Fruit fly (Drosophila melanogaster) whole organism, wandering third instar larva: ENCODE measurements around the gene kek5.

Experiments used
- Abd-B ChIP-seq: fragments of >200 bp; optimal IDR thresholded peaks from 2 replicates; lab custom pipeline; 2017; ENCODE audit warnings: missing biosample characterization, missing genetic modification characterization
- CG32264 ChIP-seq: fragments of 200-800 bp; sonication (Bioruptor generic); optimal IDR thresholded peaks from 2 replicates; lab custom pipeline; 2016; ENCODE audit warnings: missing biosample characterization, missing genetic modification characterization
- CG9705 ChIP-seq: fragments of 200-800 bp; sonication (Bioruptor generic); optimal IDR thresholded peaks from 2 replicates; lab custom pipeline; 2018; ENCODE audit warnings: missing biosample characterization, mild to moderate bottlenecking, missing genetic modification characterization
- CrebA ChIP-seq: fragments of 200-800 bp; sonication (Bioruptor generic); optimal IDR thresholded peaks from 2 replicates; lab custom pipeline; 2016; ENCODE audit warnings: missing biosample characterization, mild to moderate bottlenecking, missing genetic modification characterization, borderline replicate concordance
- Dfd ChIP-seq: fragments of >200 bp; optimal IDR thresholded peaks from 2 replicates; lab custom pipeline; 2017; ENCODE audit warnings: missing biosample characterization, missing genetic modification characterization
- GATAd ChIP-seq: sonication (Bioruptor generic); optimal IDR thresholded peaks from 2 replicates; lab custom pipeline; 2016; ENCODE audit warnings: missing biosample characterization, missing genetic modification characterization
- HLH106 ChIP-seq: fragments of 200-800 bp; optimal IDR thresholded peaks from 3 replicates; lab custom pipeline; 2019; ENCODE audit warnings: missing biosample characterization, mild to moderate bottlenecking, missing genetic modification characterization, moderate library complexity
- Hnf4 ChIP-seq: fragments of 200-800 bp; sonication (Bioruptor generic); optimal IDR thresholded peaks from 2 replicates; lab custom pipeline; 2016; ENCODE audit warnings: missing biosample characterization, mild to moderate bottlenecking, missing genetic modification characterization
- Hr78 ChIP-seq: fragments of >200 bp; optimal IDR thresholded peaks from 2 replicates; lab custom pipeline; 2017; ENCODE audit warnings: missing biosample characterization, missing genetic modification characterization
- Hr83 ChIP-seq: fragments of 200-300 bp; sonication (Bioruptor generic); optimal IDR thresholded peaks from 2 replicates; lab custom pipeline; 2016; ENCODE audit warnings: missing biosample characterization, mild to moderate bottlenecking, missing genetic modification characterization, moderate library complexity; ENCODE audit not compliant: poor library complexity, severe bottlenecking
- Jra ChIP-seq: sonication (Bioruptor generic); optimal IDR thresholded peaks from 2 replicates; lab custom pipeline; 2016; ENCODE audit warnings: missing biosample characterization, missing genetic modification characterization
- Mio ChIP-seq: sonication (Bioruptor generic); optimal IDR thresholded peaks from 2 replicates; lab custom pipeline; 2016; ENCODE audit warnings: missing biosample characterization, missing genetic modification characterization
- Myc ChIP-seq: fragments of >200 bp; optimal IDR thresholded peaks from 2 replicates; lab custom pipeline; 2017
- N ChIP-seq: fragments of >200 bp; optimal IDR thresholded peaks from 2 replicates; lab custom pipeline; 2018; ENCODE audit warnings: missing biosample characterization, missing external identifiers, missing genetic modification characterization
- OdsH ChIP-seq: fragments of 200-800 bp; sonication (Bioruptor generic); optimal IDR thresholded peaks from 2 replicates; lab custom pipeline; 2016; ENCODE audit warnings: missing biosample characterization, mild to moderate bottlenecking, missing genetic modification characterization
- Rel ChIP-seq, 2 experiments: fragments of 200-800 bp; sonication (Bioruptor generic) in 1 of 2; optimal IDR thresholded peaks; 2 replicates in 1 of 2; 3 replicates in 1 of 2; lab custom pipeline; 2016 to 2019; ENCODE audit warnings: mild to moderate bottlenecking in 2 of 2, missing biosample characterization in 2 of 2, missing genetic modification characterization in 2 of 2, moderate library complexity in 1 of 2
- Sp1 ChIP-seq: fragments of 200-800 bp; sonication (Bioruptor generic); optimal IDR thresholded peaks from 3 replicates; lab custom pipeline; 2019; ENCODE audit warnings: missing biosample characterization, mild to moderate bottlenecking, missing genetic modification characterization, moderate library complexity
- Vsx2 ChIP-seq: fragments of 200-300, 225-300 bp; sonication (Bioruptor generic); optimal IDR thresholded peaks from 2 replicates; lab custom pipeline; 2018; ENCODE audit warnings: missing biosample characterization, missing genetic modification characterization; ENCODE audit not compliant: partially characterized antibody
- br ChIP-seq: fragments of 200-800 bp; sonication (Bioruptor generic); optimal IDR thresholded peaks from 2 replicates; lab custom pipeline; 2016; ENCODE audit warnings: missing biosample characterization, missing genetic modification characterization
- brk ChIP-seq: fragments of 200-800 bp; sonication (Bioruptor generic); optimal IDR thresholded peaks from 2 replicates; lab custom pipeline; 2016; ENCODE audit warnings: missing biosample characterization, mild to moderate bottlenecking, missing genetic modification characterization
- dl ChIP-seq, 2 experiments: fragments of 175-275, 200-275 bp in 1 of 2; fragments of 200-275 bp in 1 of 2; sonication (Bioruptor generic); optimal IDR thresholded peaks; lab custom pipeline; 2018; ENCODE audit warnings: mild to moderate bottlenecking in 2 of 2, missing biosample characterization in 2 of 2, missing genetic modification characterization in 2 of 2, moderate library complexity in 2 of 2; ENCODE audit not compliant: partially characterized antibody in 2 of 2, insufficient read depth in 1 of 2
- dmrt93B ChIP-seq: fragments of 200-800 bp; sonication (Bioruptor generic); optimal IDR thresholded peaks from 2 replicates; lab custom pipeline; 2018; ENCODE audit warnings: missing biosample characterization, mild to moderate bottlenecking, missing genetic modification characterization
- dsf ChIP-seq: sonication (Bioruptor generic); optimal IDR thresholded peaks from 2 replicates; lab custom pipeline; 2016; ENCODE audit warnings: missing biosample characterization, missing genetic modification characterization, borderline replicate concordance
- ey ChIP-seq: fragments of 200-800 bp; sonication (Bioruptor generic); optimal IDR thresholded peaks from 2 replicates; lab custom pipeline; 2016; ENCODE audit warnings: missing biosample characterization, missing genetic modification characterization
- foxo ChIP-seq, 2 experiments: fragments of 200-800 bp; sonication (Bioruptor generic); optimal IDR thresholded peaks; 2 replicates in 1 of 2; 3 replicates in 1 of 2; lab custom pipeline; 2016 to 2017; ENCODE audit warnings: missing biosample characterization in 2 of 2, missing genetic modification characterization in 2 of 2
- fru ChIP-seq: fragments of 200-800 bp; sonication (Bioruptor generic); optimal IDR thresholded peaks from 3 replicates; lab custom pipeline; 2016; ENCODE audit warnings: missing biosample characterization, mild to moderate bottlenecking, missing genetic modification characterization
- h ChIP-seq: fragments of 200-800 bp; sonication (Bioruptor generic); optimal IDR thresholded peaks from 3 replicates; lab custom pipeline; 2016; ENCODE audit warnings: missing biosample characterization, mild to moderate bottlenecking, missing genetic modification characterization
- jim ChIP-seq: fragments of 175-275, 200-325 bp; sonication (Bioruptor generic); optimal IDR thresholded peaks from 2 replicates; lab custom pipeline; 2016; ENCODE audit warnings: missing biosample characterization, mild to moderate bottlenecking, missing genetic modification characterization
- lola ChIP-seq: fragments of >200 bp; optimal IDR thresholded peaks from 2 replicates; lab custom pipeline; 2017; ENCODE audit warnings: missing biosample characterization, missing genetic modification characterization
- pan ChIP-seq: fragments of >200 bp; optimal IDR thresholded peaks from 2 replicates; lab custom pipeline; 2017
- psq ChIP-seq: fragments of 200-800 bp; sonication (Bioruptor generic); optimal IDR thresholded peaks from 3 replicates; lab custom pipeline; 2017; ENCODE audit warnings: missing biosample characterization, mild to moderate bottlenecking, missing genetic modification characterization, moderate library complexity
- rgr ChIP-seq: fragments of 200-800 bp; sonication (Bioruptor generic); optimal IDR thresholded peaks from 3 replicates; lab custom pipeline; 2016; ENCODE audit warnings: missing biosample characterization, mild to moderate bottlenecking, missing genetic modification characterization
- sage ChIP-seq: fragments of 200-800 bp; sonication (Bioruptor generic); optimal IDR thresholded peaks from 2 replicates; lab custom pipeline; 2016; ENCODE audit warnings: missing biosample characterization, mild to moderate bottlenecking, missing genetic modification characterization
- sv ChIP-seq: fragments of 200-800 bp; sonication (Bioruptor generic); optimal IDR thresholded peaks from 3 replicates; lab custom pipeline; 2016; ENCODE audit warnings: missing biosample characterization, missing genetic modification characterization
- tai ChIP-seq: sonication (Bioruptor generic); optimal IDR thresholded peaks from 2 replicates; lab custom pipeline; 2016; ENCODE audit warnings: missing biosample characterization, missing genetic modification characterization
- usp ChIP-seq: fragments of >200 bp; optimal IDR thresholded peaks from 2 replicates; lab custom pipeline; 2017; ENCODE audit warnings: missing biosample characterization, missing genetic modification characterization

kek5 gene

dm6 chrX:19352830-19353441 is at the start of gene kek5:
kek5 (plus strand) TSS chrX:19353181.
- TF ChIP-seq Dfd (GFP tag; lab: Kevin White, UChicago), result no peak
- TF ChIP-seq dsf (GFP tag; lab: Kevin White, UChicago), result no peak
- peak; percentile 30 for TF ChIP-seq fru (GFP tag; lab: Kevin White, UChicago)
- TF ChIP-seq GATAd, result no peak
- TF ChIP-seq rgr (GFP tag; lab: Kevin White, UChicago), result peak; percentile 29
- peak; percentile 52 for TF ChIP-seq brk
- no peak for TF ChIP-seq Hr78
- TF ChIP-seq CrebA, result peak; percentile 53
- no peak for TF ChIP-seq Sp1 (GFP tag; lab: Kevin White, UChicago)
- TF ChIP-seq psq (GFP tag; lab: Kevin White, UChicago), result peak; percentile 60
- peak; percentile 21 for TF ChIP-seq OdsH
- TF ChIP-seq Abd-B (GFP tag; lab: Kevin White, UChicago), result no peak
- TF ChIP-seq usp, result no peak
- peak; percentile 48 for TF ChIP-seq sage (GFP tag; lab: Kevin White, UChicago)
- TF ChIP-seq foxo (GFP tag; optimal IDR thresholded peaks at IDR 0.05; lab: Kevin White, UChicago), result peak in 1 of 2 experiments; percentile 10
- peak; percentile 32 for TF ChIP-seq Hnf4 (GFP tag; lab: Kevin White, UChicago)
- TF ChIP-seq Hr83 (GFP tag; lab: Kevin White, UChicago), result no peak
- no peak for TF ChIP-seq h (GFP tag; lab: Kevin White, UChicago)
- TF ChIP-seq sv, result no peak
- no peak for TF ChIP-seq N (GFP tag; lab: Kevin White, UChicago)
- TF ChIP-seq CG9705 (GFP tag; lab: Kevin White, UChicago), result no peak
- peak; percentile 20 for TF ChIP-seq ey (GFP tag; lab: Kevin White, UChicago)
- no peak for TF ChIP-seq Rel (GFP tag; optimal IDR thresholded peaks at IDR 0.05; lab: Kevin White, UChicago)
- TF ChIP-seq Rel (tag; optimal IDR thresholded peaks at IDR 0.05; lab: Kevin White, UChicago), result no peak
- peak; percentile 30 for TF ChIP-seq tai (GFP tag; lab: Kevin White, UChicago)
- TF ChIP-seq Vsx2 (GFP tag; lab: Kevin White, UChicago), result no peak
- no peak for TF ChIP-seq jim
- TF ChIP-seq HLH106 (tag; lab: Kevin White, UChicago), result no peak
- TF ChIP-seq pan (lab: Kevin White, UChicago), result no peak
- no peak for TF ChIP-seq dmrt93B (GFP tag; lab: Kevin White, UChicago)

dm6 chrX:19305172-19305571 is 47.8 kb upstream of the kek5 start:
- TF ChIP-seq Mio (GFP tag; lab: Kevin White, UChicago), result no peak
- no peak for TF ChIP-seq br (GFP tag; lab: Kevin White, UChicago)
- TF ChIP-seq CG32264, result no peak
- TF ChIP-seq Hnf4 (GFP tag; lab: Kevin White, UChicago), result no peak
- no peak for TF ChIP-seq HLH106 (tag; lab: Kevin White, UChicago)
- TF ChIP-seq Sp1 (GFP tag; lab: Kevin White, UChicago), result no peak
- TF ChIP-seq Hr83 (GFP tag; lab: Kevin White, UChicago), result no peak
- no peak for TF ChIP-seq OdsH

dm6 chrX:19306531-19306930 is 46.5 kb upstream of the kek5 start:
- TF ChIP-seq CrebA, result no peak
- TF ChIP-seq GATAd, result no peak
- TF ChIP-seq Mio (GFP tag; lab: Kevin White, UChicago), result no peak
- no peak for TF ChIP-seq Hr83 (GFP tag; lab: Kevin White, UChicago)
- TF ChIP-seq Jra (GFP tag; lab: Kevin White, UChicago), result no peak
- TF ChIP-seq jim, result no peak

DNA sequence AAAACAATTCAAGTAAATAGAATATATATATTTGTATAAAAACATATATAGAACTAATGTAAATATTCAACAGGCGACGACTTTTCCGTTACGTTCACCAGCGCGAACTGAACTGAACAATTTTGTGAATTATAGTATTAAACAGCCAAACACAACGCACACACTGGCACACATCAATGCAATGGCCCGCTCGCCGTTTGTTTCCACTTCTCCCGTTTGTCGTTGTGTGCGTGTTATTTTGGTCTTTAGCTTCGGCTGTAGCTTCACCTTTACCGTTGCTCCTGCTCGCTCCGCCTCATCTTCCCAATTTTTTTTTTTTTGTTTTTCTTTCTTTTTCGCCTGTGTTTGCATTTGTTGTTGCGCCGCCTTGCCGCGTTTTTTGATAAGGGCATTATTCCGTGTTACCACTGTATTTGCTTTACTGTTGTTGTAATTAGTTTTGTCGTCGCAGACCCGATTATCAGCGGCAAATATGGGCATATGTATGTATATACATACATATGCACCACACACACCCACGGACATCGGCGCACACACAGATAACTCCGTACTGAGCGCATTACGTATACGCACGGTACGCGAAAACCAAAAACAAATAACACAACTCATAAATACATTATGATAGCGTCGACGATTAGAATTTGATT is 45.0 kb upstream of the kek5 start, which contains the start of gene CG8051:
Gene CG8051 (minus strand): TSS at position 116 of the 647 bp plus-strand sequence.
- TF ChIP-seq OdsH, result peak; percentile 1
- no peak for TF ChIP-seq Dfd (GFP tag; lab: Kevin White, UChicago)
- no peak for TF ChIP-seq ey (GFP tag; lab: Kevin White, UChicago)
- no peak for TF ChIP-seq Vsx2 (GFP tag; lab: Kevin White, UChicago)
- no peak for TF ChIP-seq Hr78
- no peak for TF ChIP-seq Abd-B (GFP tag; lab: Kevin White, UChicago)
- no peak for TF ChIP-seq dmrt93B (GFP tag; lab: Kevin White, UChicago)
- peak; percentile 39 for TF ChIP-seq N (GFP tag; lab: Kevin White, UChicago)
- no peak for TF ChIP-seq brk
- TF ChIP-seq lola (GFP tag; lab: Kevin White, UChicago), result no peak
- TF ChIP-seq CG32264, result no peak
- TF ChIP-seq fru (GFP tag; lab: Kevin White, UChicago), result peak; percentile 40
- peak; percentile 25 for TF ChIP-seq Sp1 (GFP tag; lab: Kevin White, UChicago)
- no peak for TF ChIP-seq dsf (GFP tag; lab: Kevin White, UChicago)
- peak; percentile 7 for TF ChIP-seq br (GFP tag; lab: Kevin White, UChicago)
- TF ChIP-seq CG9705 (GFP tag; lab: Kevin White, UChicago), result no peak
- peak; percentile 44 for TF ChIP-seq rgr (GFP tag; lab: Kevin White, UChicago)
- no peak for TF ChIP-seq sv
- TF ChIP-seq Hr83 (GFP tag; lab: Kevin White, UChicago), result peak; percentile 37
- no peak for TF ChIP-seq Jra (GFP tag; lab: Kevin White, UChicago)
- no peak for TF ChIP-seq HLH106 (tag; lab: Kevin White, UChicago)
- no peak for TF ChIP-seq Myc (lab: Kevin White, UChicago)
- TF ChIP-seq psq (GFP tag; lab: Kevin White, UChicago), result peak; percentile 41
- TF ChIP-seq Rel (GFP tag; optimal IDR thresholded peaks at IDR 0.05; lab: Kevin White, UChicago), result no peak
- TF ChIP-seq Rel (tag; optimal IDR thresholded peaks at IDR 0.05; lab: Kevin White, UChicago), result peak; percentile 8
- no peak for TF ChIP-seq dl (GFP tag; optimal IDR thresholded peaks at IDR 0.05; lab: Kevin White, UChicago; ENCODE audit: insufficient read depth in 1 of 2, partially characterized antibody in 2 of 2)
- TF ChIP-seq Mio (GFP tag; lab: Kevin White, UChicago), result no peak
- TF ChIP-seq sage (GFP tag; lab: Kevin White, UChicago), result no peak
- TF ChIP-seq usp, result no peak
- no peak for TF ChIP-seq jim
